Worm (Caenorhabditis elegans): ENCODE results near the gene F40A3.4.

F40A3.4 gene

ce11 chrV:7904389-7904788 is 28.8 kb downstream of the F40A3.4 start:
- TF ChIP-seq fkh-10 (GFP tag; optimal IDR thresholded peaks at IDR 0.05) (peak; percentile 92), mdt-29 (GFP tag; IDR thresholded peaks at IDR 0.05) (no peak), unc-62 (GFP tag; optimal IDR thresholded peaks at IDR 0.05 in 1 of 2) (peak in 1 of 2 experiments; percentile 80), unc-62 (tag; optimal IDR thresholded peaks at IDR 0.05) (no peak), snpc-1.2 (GFP tag; IDR thresholded peaks at IDR 0.05) (no peak)

- TF ChIP-seq daf-16 (GFP tag; optimal IDR thresholded peaks at IDR 0.05) (peak in 1 of 2 experiments; percentile 94), daf-16 (tag; optimal IDR thresholded peaks at IDR 0.05) (no peak), aly-2 (tag; optimal IDR thresholded peaks at IDR 0.05) (no peak), nhr-111 (GFP tag; optimal IDR thresholded peaks at IDR 0.05) (no peak)
Observed at ce11 chrV:7908431-7908830, 32.9 kb downstream of the F40A3.4 start.

DNA sequence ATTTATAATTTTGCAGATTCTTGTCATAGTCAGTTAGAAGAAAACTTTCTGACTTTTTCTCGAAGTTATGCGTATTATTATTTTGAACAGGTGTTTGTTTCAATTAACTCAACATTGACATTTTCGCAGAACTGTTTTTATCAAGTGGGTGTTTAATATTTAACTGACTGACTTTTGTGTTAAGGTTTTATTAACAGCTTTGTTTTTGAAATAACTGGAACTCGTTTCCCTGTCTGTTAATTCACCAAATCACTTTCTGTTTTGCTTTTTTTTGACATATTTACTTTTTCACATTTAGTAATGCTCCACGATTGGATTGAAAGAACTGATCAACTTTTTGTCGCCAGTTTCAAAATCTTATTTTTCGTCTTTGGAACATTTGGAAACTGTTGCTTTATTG is 49.9 kb downstream of the F40A3.4 start, which contains the start of gene srsx-7:
Gene srsx-7 (plus strand): TSS at position 301 of the 400 bp plus-strand sequence.
- no peak for TF ChIP-seq pha-4 (GFP tag; IDR thresholded peaks at IDR 0.05)
- no peak for TF ChIP-seq pha-4 (tag; optimal IDR thresholded peaks at IDR 0.05)
- TF ChIP-seq ceh-82 (tag; optimal IDR thresholded peaks at IDR 0.05), result no peak
- TF ChIP-seq dve-1 (tag; optimal IDR thresholded peaks at IDR 0.05; ENCODE audit: insufficient read depth), result no peak
- TF ChIP-seq ZK546.5 (tag; optimal IDR thresholded peaks at IDR 0.05), result no peak
- no peak for TF ChIP-seq mxl-2 (GFP tag; conservative IDR thresholded peaks at IDR 0.05)

Data from whole organism, L4 larva.